Fruit fly (Drosophila melanogaster) whole organism, adult: ENCODE results near the gene Pgant4.
A peak's percentile ranks its signal among the peaks of the same experiment; 100 is the strongest.

ENCODE experiments used
- CG11617 ChIP-seq: fragments of 200-800 bp; sonication (Bioruptor generic); optimal IDR thresholded peaks from 2 replicates; lab custom pipeline; 2017; ENCODE audit warnings: mild to moderate bottlenecking, missing biosample characterization, missing genetic modification reagents, missing genetic modification characterization
- CG33017 ChIP-seq: fragments of 200-800 bp; sonication (Bioruptor generic); optimal IDR thresholded peaks from 2 replicates; lab custom pipeline; 2018; ENCODE audit warnings: missing biosample characterization, mild to moderate bottlenecking, missing genetic modification characterization, moderate library complexity
- CG7045 ChIP-seq: fragments of 200-800 bp; sonication (Bioruptor generic); optimal IDR thresholded peaks from 2 replicates; lab custom pipeline; 2017; ENCODE audit warnings: missing biosample characterization, mild to moderate bottlenecking, missing genetic modification characterization
- Hr96 ChIP-seq: fragments of 200-800 bp; sonication (Bioruptor generic); optimal IDR thresholded peaks from 2 replicates; lab custom pipeline; 2016; ENCODE audit warnings: missing biosample characterization, missing genetic modification characterization
- Mnt ChIP-seq: fragments of 200-800 bp; sonication (Bioruptor generic); optimal IDR thresholded peaks from 2 replicates; lab custom pipeline; 2016; ENCODE audit warnings: missing biosample characterization, mild to moderate bottlenecking, missing genetic modification characterization
- bab1 ChIP-seq: fragments of 200-800 bp; sonication (Bioruptor generic); optimal IDR thresholded peaks from 3 replicates; lab custom pipeline; 2019; ENCODE audit warnings: missing biosample characterization, mild to moderate bottlenecking, missing genetic modification characterization, moderate library complexity
- cnc ChIP-seq, 2 experiments: fragments of >200 bp; optimal IDR thresholded peaks; 2 replicates each; lab custom pipeline; 2017
- pad ChIP-seq: fragments of 200-800 bp; sonication (Bioruptor generic); optimal IDR thresholded peaks from 3 replicates; lab custom pipeline; 2017; ENCODE audit warnings: missing biosample characterization, missing genetic modification characterization, mild to moderate bottlenecking, moderate library complexity, missing genetic modification reagents
- toe ChIP-seq: fragments of 200-800 bp; sonication (Bioruptor generic); optimal IDR thresholded peaks from 2 replicates; lab custom pipeline; 2016; ENCODE audit warnings: missing biosample characterization, missing genetic modification characterization

DNA sequence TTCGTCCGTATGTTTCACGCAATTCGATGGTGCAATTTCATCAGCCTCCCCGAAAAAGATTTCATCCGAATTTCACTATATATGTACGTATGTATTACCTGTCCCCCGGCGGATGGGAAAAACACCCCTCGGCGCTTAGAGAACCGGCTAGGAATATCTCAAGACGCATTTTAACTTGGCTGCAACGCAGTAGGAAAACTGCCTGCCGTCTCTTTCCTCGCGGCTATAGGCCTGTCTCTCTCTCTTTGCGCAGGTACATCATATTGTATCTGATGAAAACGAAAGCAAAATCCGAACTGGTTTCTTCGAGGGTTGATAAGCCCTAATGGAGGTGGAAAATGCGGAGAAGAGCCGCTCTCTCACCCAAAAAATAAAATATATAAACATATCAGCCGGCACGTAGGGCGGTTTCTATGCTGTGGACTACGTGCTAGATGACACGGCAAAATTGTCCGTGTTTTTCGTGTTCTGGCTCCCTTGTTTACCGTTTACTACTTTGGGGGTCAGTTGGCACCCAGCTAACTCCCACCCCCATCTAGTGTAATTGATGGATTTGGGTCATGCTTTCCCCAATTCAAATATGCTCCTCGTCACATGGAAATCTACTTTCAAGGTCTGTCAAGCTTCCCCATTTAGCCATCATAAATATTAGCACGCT, 4.1 kb downstream of the Pgant4 start:
- TF ChIP-seq pad (GFP tag; lab: Kevin White, UChicago): no peak
- no peak for TF ChIP-seq toe (GFP tag; lab: Kevin White, UChicago)
- no peak for TF ChIP-seq bab1 (GFP tag; lab: Kevin White, UChicago)
- no peak for TF ChIP-seq CG11617
- TF ChIP-seq Mnt (GFP tag; lab: Kevin White, UChicago): peak; percentile 19
- TF ChIP-seq CG7045 (GFP tag; lab: Kevin White, UChicago): no peak
- peak; percentile 64 to 78 for TF ChIP-seq cnc (optimal IDR thresholded peaks at IDR 0.05; lab: Kevin White, UChicago)
- no peak for TF ChIP-seq Hr96 (GFP tag; lab: Kevin White, UChicago)
- TF ChIP-seq CG33017 (tag; lab: Kevin White, UChicago): no peak
